Worm (Caenorhabditis elegans): Measurements from ENCODE around the gene C17G10.1.

ce11 chrII:5549746-5550145 is 46.6 kb upstream of the C17G10.1 start, which contains the start of gene C17C3.6:
- no peak for TF ChIP-seq scrt-1 (GFP tag; IDR thresholded peaks at IDR 0.05)
- no peak for TF ChIP-seq aly-1 (tag; optimal IDR thresholded peaks at IDR 0.05)
- no peak for TF ChIP-seq tra-4 (tag; optimal IDR thresholded peaks at IDR 0.05)
- TF ChIP-seq ama-1 (optimal IDR thresholded peaks at IDR 0.05): no peak
- no peak for TF ChIP-seq hmbx-1 (tag; optimal IDR thresholded peaks at IDR 0.05)
- TF ChIP-seq hnd-1 (tag; optimal IDR thresholded peaks at IDR 0.05): no peak

Measured in whole organism, early embryonic.